Worm (Caenorhabditis elegans) whole organism, midembryonic: ENCODE results near the gene pvf-1.

Experiments
- T22C8.4 ChIP-seq: fragments of 200-800 bp; sonication (Bioruptor generic); IDR thresholded peaks from 2 replicates; pipeline ENCODE4 v1.3.6; 2022; ENCODE audit warnings: missing genetic modification characterization, missing compliant biosample characterization
- cog-1 ChIP-seq: sonication (generic microtip); optimal IDR thresholded peaks from 2 replicates; lab custom pipeline; 2016; ENCODE audit warnings: missing genetic modification characterization, missing compliant biosample characterization
- flt-1 ChIP-seq: fragments of 200-800 bp; sonication (Bioruptor generic); IDR thresholded peaks from 2 replicates; pipeline ENCODE4 v1.3.6; 2022; ENCODE audit warnings: missing genetic modification characterization, missing compliant biosample characterization
- klf-2 ChIP-seq: fragments of 200-800 bp; sonication (Bioruptor generic); conservative IDR thresholded peaks from 2 replicates; pipeline ENCODE4 v1.3.6; 2022; ENCODE audit warnings: missing genetic modification reagents, missing genetic modification characterization, missing compliant biosample characterization
- med-1 ChIP-seq: sonication (generic microtip); optimal IDR thresholded peaks from 2 replicates; lab custom pipeline; 2017; ENCODE audit warnings: missing genetic modification characterization, mild to moderate bottlenecking, missing compliant biosample characterization, antibody characterized with exemption, missing genetic modification reagents; ENCODE audit not compliant: insufficient read depth
- ref-1 ChIP-seq: fragments of 200-800 bp; sonication (Bioruptor generic); conservative IDR thresholded peaks from 2 replicates; pipeline ENCODE4 v1.3.6; 2022; ENCODE audit warnings: missing genetic modification reagents, missing genetic modification characterization, missing compliant biosample characterization
- tab-1 ChIP-seq: fragments of 200-800 bp; sonication (Bioruptor generic); IDR thresholded peaks from 2 replicates; pipeline ENCODE4 v1.3.6; 2022; ENCODE audit warnings: missing genetic modification characterization, missing compliant biosample characterization
- ztf-23 ChIP-seq: fragments of 200-800 bp; sonication (Bioruptor generic); IDR thresholded peaks from 2 replicates; pipeline ENCODE4 v1.3.6; 2022; ENCODE audit warnings: missing genetic modification reagents, missing genetic modification characterization, missing compliant biosample characterization
- ztf-29 ChIP-seq: fragments of 200-800 bp; sonication (Bioruptor generic); IDR thresholded peaks from 2 replicates; pipeline ENCODE4 v1.3.6; 2022; ENCODE audit warnings: missing genetic modification reagents, missing genetic modification characterization, missing compliant biosample characterization

The pvf-1 gene

DNA sequence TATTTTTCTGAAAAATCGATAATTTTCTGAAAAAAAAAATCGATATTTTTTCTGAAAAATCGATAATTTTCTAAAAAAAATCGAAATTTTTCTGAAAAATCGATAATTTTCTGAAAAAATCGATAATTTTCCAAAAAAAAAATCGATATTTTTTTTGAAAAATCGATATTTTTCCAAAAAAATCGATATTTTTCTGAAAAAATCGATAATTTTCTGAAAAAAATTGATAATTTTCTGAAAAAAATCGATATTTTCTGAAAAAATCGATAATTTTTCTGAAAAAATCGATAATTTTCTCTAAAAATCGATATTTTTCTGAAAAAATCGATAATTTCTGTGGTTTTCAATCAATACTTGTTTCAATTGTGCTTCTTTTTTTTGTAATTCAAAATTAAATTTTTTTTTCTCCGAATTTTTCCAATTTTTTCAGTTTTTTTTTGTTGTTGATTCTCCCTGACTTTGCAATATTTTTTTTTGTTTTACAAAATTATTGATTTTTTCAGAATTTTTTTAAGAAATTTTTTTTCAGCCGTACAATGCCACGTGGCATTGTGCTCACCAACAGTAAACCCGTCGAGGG, 10.0 kb upstream of the pvf-1 start, which contains the start of gene rexd-1:
TSS of gene rexd-1 (plus strand) at position 530 of the 580 bp plus-strand sequence.
- TF ChIP-seq T22C8.4 (GFP tag; lab: Robert Waterston, UW): peak; percentile 84; the same call in 1 of the 2 replicates
- TF ChIP-seq ztf-23 (GFP tag; lab: Robert Waterston, UW): no peak
- no peak for TF ChIP-seq ztf-29 (GFP tag; lab: Robert Waterston, UW)
- no peak for TF ChIP-seq klf-2
- no peak for TF ChIP-seq med-1

DNA sequence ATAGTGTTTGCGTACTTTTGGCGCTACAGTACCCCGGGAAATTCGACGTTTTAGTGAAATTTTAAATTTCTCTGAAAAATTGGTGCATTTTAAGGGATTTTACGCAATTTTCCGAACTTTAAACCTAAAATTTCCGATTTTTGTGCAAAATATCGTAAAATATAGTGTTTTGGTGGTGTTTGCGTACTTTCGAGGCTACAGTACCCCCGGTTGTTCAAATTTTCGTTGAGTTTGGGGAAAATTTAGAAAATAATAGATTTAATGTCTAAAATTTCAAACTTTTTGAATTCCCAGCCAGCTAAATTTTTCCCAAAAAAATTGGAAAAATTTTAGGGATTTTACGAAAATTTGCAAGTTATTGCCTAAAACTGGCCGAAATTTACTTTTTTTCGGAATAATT, 8.3 kb upstream of the pvf-1 start:
- TF ChIP-seq T22C8.4 (GFP tag; lab: Robert Waterston, UW) (no peak), ztf-29 (GFP tag; lab: Robert Waterston, UW) (no peak), klf-2 (no peak), flt-1 (GFP tag; lab: Robert Waterston, UW) (no peak), cog-1 (tag; lab: Kevin White, UChicago) (no peak), tab-1 (GFP tag; lab: Robert Waterston, UW) (no peak), ref-1 (GFP tag; lab: Robert Waterston, UW) (no peak), ztf-23 (GFP tag; lab: Robert Waterston, UW) (no peak), med-1 (no peak)

DNA sequence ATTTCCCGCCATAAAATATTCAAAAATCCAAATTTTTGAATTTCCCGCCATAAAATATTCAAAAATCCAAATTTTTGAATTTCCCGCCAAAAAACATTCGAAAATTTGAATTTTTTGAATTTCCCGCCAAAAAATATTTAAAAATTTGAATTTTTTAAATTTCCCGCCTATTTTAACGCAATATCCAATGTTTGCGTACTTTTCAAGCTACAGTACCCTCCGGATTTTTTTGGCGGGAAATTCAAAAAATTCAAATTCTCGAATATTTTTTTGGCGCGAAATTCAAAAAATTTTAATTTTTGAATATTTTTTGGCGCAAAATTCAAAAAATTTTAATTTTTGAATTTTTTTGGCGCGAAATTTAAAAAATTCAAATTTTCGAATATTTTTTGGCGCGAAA, 7.0 kb upstream of the pvf-1 start:
- TF ChIP-seq cog-1 (tag; lab: Kevin White, UChicago) (no peak), ztf-23 (GFP tag; lab: Robert Waterston, UW) (no peak), med-1 (no peak), flt-1 (GFP tag; lab: Robert Waterston, UW) (no peak), T22C8.4 (GFP tag; lab: Robert Waterston, UW) (no peak), ref-1 (GFP tag; lab: Robert Waterston, UW) (no peak), klf-2 (no peak), ztf-29 (GFP tag; lab: Robert Waterston, UW) (no peak), tab-1 (GFP tag; lab: Robert Waterston, UW) (no peak)

DNA sequence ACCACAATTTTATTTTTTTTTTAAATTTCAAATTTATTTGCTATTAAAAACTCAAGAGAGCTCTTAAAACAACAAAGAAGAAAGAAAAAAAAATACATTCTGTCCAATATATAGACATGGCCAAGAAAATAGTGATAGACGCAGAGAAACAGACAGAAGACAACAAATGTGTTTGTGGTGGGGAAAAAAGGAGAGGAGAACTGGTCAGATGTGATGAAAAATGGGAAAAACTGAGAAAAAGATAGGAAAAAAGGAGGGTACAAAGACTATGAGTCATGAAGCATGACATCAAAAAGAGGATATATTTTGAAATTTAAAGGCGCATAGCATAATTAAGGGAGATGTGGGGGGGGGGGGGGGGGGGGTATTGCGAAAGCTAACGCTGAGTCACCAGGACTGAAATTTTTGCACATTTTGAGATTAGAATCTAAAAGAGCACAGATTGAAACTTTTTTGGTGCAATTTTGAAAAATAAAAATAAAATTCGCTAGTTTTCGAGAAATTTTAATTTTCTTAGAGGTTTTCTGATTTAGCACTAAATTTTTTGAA, 5.0 kb downstream of the pvf-1 start:
- TF ChIP-seq tab-1 (GFP tag; lab: Robert Waterston, UW) (no peak), ztf-29 (GFP tag; lab: Robert Waterston, UW) (no peak), klf-2 (no peak), ref-1 (GFP tag; lab: Robert Waterston, UW) (no peak), flt-1 (GFP tag; lab: Robert Waterston, UW) (no peak), cog-1 (tag; lab: Kevin White, UChicago) (no peak), T22C8.4 (GFP tag; lab: Robert Waterston, UW) (no peak), ztf-23 (GFP tag; lab: Robert Waterston, UW) (no peak)

DNA sequence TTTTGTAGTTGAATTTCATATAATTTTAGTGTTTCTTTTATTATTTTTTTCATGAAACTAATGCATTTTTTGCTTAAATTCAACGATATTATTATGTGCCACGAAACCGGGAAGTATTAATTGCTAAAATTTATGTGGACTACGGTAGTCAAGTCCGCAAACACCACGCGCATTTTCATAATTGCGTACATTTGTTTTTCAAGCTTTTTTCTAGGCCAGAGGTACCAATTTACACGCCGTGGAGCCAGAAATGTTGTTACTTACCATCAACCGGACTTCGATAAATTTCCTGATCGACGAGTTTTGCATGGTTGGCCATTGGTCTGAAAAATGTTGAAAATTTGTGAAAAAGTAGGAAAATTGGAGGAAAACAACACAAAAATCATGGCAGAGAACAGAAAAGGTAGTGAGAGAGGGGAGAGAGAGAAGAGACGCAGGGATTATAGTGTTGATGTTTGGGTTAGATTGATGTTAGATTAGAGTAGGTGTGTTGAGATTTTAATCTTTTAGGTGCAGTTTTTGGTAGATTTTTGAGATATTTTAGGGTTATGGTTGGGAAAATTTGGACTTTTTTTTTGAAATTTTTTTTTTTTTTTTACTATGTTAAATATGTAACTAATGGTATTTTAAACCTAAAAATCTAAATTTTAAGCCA, 6.0 kb downstream of the pvf-1 start, which contains the start of gene clp-4:
TSS of gene clp-4 (minus strand) at position 323 of the 655 bp plus-strand sequence.
- TF ChIP-seq ztf-29 (GFP tag; lab: Robert Waterston, UW) (no peak), tab-1 (GFP tag; lab: Robert Waterston, UW) (no peak), ztf-23 (GFP tag; lab: Robert Waterston, UW) (no peak), T22C8.4 (GFP tag; lab: Robert Waterston, UW) (no peak), flt-1 (GFP tag; lab: Robert Waterston, UW) (no peak), med-1 (no peak), klf-2 (no peak)

DNA sequence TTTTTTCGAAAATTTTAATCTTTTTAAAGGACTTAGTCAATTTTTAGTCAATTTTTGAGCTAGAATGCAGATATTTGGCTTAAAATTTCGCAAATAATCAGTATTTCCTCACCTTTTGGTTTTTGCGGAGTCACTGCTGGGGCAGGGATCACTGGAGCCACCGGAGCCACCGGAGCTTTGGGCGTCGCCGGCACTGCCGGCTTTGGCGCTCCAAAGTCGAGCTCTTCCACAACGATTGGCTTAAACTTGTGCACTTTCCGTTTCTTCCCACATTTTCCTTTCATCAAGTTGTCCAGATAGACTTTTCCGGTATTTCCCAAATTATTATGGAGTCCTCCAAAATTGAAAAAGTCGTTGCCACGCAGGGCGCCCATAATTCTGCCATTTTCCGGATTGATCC, 9.8 kb downstream of the pvf-1 start:
- TF ChIP-seq ztf-23 (GFP tag; lab: Robert Waterston, UW) (no peak), cog-1 (tag; lab: Kevin White, UChicago) (no peak), ztf-29 (GFP tag; lab: Robert Waterston, UW) (no peak), med-1 (no peak), flt-1 (GFP tag; lab: Robert Waterston, UW) (no peak), klf-2 (no peak), T22C8.4 (GFP tag; lab: Robert Waterston, UW) (no peak), tab-1 (GFP tag; lab: Robert Waterston, UW) (no peak), ref-1 (GFP tag; lab: Robert Waterston, UW) (no peak)

DNA sequence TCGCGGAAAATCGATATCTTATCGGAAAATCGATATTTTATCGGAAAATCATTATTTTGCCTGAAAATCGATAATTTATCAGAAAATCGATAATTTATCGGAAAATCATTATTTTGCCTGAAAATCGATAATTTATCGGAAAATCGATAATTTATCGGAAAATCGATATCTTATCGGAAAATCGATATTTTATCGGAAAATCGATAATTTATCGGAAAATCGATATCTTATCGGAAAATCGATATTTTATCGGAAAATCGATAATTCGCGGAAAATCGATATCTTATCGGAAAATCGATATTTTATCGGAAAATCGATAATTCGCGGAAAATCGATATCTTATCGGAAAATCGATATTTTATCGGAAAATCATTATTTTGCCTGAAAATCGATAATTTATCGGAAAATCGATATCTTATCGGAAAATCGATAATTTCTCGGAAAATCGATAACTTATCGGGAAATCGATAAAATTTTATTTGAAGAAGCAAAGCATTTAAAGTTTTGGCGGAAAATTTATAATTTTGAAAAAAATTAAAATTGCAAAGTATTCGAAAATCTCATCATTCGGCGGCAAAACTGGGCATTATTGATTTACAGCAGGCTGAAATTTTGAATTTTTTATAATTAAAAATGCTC, 16.7 kb downstream of the pvf-1 start:
- TF ChIP-seq T22C8.4 (GFP tag; lab: Robert Waterston, UW): peak; percentile 98

DNA sequence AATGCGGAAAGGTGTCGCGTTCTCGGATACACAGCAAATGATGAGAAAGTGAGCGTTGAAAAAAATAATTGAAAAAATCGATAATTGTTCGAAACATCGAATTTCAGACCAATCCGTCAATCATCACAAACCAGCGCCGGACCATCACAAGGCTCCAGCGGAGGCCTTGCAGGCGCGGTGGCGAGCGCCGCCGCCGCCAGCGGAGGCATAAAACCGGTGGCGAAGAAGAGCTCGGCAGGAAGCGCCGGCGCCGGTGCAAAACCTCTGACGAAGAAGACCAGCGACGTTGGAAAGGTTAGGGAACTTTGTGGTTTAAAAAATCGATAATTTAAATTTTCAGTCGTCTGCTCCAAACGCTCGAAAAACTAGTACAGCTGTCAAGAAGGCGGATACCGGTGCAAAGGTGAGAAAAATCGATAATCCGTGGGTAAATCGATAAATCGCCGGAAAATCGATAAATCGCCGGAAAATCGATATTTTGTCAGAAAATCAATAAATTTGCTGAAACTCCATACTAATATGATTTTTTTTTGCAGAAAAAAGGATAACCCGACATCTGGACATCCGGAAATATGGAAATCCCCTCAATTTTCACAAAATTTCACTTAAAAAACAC, 17.8 kb downstream of the pvf-1 start:
- TF ChIP-seq T22C8.4 (GFP tag; lab: Robert Waterston, UW) (peak; percentile 84), ref-1 (GFP tag; lab: Robert Waterston, UW) (no peak)

DNA sequence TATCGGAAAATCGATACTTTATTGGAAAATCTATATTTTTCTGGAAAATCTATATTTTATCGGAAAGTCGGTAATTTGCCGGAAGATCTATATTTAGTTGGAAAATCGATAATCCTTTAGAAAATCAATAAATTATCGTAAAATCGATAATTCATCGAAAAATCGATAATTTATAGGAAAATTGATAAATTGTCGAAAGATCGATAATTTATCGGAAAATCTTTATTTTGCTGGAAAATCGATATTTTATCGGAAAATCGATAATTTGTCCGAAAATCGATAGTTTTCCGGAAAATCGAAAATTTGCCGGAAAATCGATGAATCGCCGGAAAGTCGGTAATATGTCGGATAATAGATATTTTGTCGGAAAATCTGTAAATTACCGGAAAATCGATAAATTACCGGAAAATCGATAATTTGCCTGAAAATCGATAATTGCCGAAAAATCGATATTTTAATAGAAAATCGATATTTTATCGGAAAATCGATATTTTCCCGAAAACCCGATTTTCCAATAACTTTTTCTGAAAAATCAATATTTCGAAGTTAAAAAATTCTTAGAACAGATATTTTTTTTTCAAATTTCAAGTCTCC, 18.6 kb downstream of the pvf-1 start:
- TF ChIP-seq ztf-29 (GFP tag; lab: Robert Waterston, UW) (no peak), T22C8.4 (GFP tag; lab: Robert Waterston, UW) (peak; percentile 87)
